Fruit fly (Drosophila melanogaster): Measurements from ENCODE around the gene SPE.

- TF ChIP-seq mam (GFP tag; optimal IDR thresholded peaks at IDR 0.05) (no peak), CG10274 (GFP tag; optimal IDR thresholded peaks at IDR 0.05) (no peak)
Measured at dm6 chr3R:23673084-23673483, 13.0 kb upstream of the SPE start.
